Worm (Caenorhabditis elegans): Measurements from ENCODE around the gene C13A2.4.

DNA sequence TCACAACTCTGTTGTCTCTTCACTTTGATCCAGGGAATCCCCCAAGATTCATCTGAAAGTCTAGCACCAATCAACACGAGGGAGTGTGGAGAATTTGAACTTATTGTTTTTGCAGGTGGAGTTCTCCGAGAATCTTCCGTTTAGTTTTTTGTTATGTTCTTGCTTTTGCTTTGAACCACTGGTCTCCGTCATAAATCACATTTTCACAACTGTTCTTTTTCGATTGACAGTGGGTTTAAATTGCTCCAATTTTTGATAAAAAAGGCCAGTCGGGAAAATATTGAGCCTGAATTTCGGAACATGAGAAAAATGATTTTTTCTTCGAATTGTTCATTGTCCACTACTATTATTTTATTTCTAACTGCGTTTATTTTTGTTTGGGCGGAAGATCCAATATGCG, 42.7 kb downstream of the C13A2.4 start, which contains the start of gene F10G2.10:
- no peak for TF ChIP-seq pes-1 (GFP tag; IDR thresholded peaks at IDR 0.05)
- no peak for TF ChIP-seq B0310.2 (tag; optimal IDR thresholded peaks at IDR 0.05)
- no peak for TF ChIP-seq sea-1 (GFP tag; conservative IDR thresholded peaks at IDR 0.05)
- TF ChIP-seq tbx-37 (GFP tag; conservative IDR thresholded peaks at IDR 0.05): no peak
- no peak for TF ChIP-seq hmg-4 (GFP tag; optimal IDR thresholded peaks at IDR 0.05)
- TF ChIP-seq tbx-11 (GFP tag; IDR thresholded peaks at IDR 0.05): no peak
- no peak for TF ChIP-seq hnd-1 (tag; optimal IDR thresholded peaks at IDR 0.05)
- TF ChIP-seq F13C5.2 (tag; optimal IDR thresholded peaks at IDR 0.05): no peak

Data from whole organism, early embryonic.